Fruit fly (Drosophila melanogaster): Measurements from ENCODE around the gene CG3857.

CG3857 gene

dm6 chrX:1943337-1944244, 3.8 kb upstream of the CG3857 start (continued):
- TF ChIP-seq CG7928 (GFP tag; optimal IDR thresholded peaks at IDR 0.05) = no peak
- peak; percentile 74 for TF ChIP-seq Blimp-1 (GFP tag; optimal IDR thresholded peaks at IDR 0.05)
- peak; percentile 41 for TF ChIP-seq Fer3 (tag; optimal IDR thresholded peaks at IDR 0.05)
- peak; percentile 74 for TF ChIP-seq CG17385 (GFP tag; optimal IDR thresholded peaks at IDR 0.05)
- TF ChIP-seq CkIIα-i1 (GFP tag; IDR thresholded peaks at IDR 0.05) = no peak
- TF ChIP-seq oc (tag; optimal IDR thresholded peaks at IDR 0.05) = peak; percentile 47
- peak; percentile 43 for TF ChIP-seq Max (GFP tag; optimal IDR thresholded peaks at IDR 0.05)
- TF ChIP-seq CG6689 (GFP tag; IDR thresholded peaks at IDR 0.05) = peak; percentile 46
- no peak for TF ChIP-seq Lim3 (GFP tag; IDR thresholded peaks at IDR 0.05)
- TF ChIP-seq CG33213 (GFP tag; optimal IDR thresholded peaks at IDR 0.05) = peak; percentile 41
- peak; percentile 73 for TF ChIP-seq chn (GFP tag; optimal IDR thresholded peaks at IDR 0.05)
- TF ChIP-seq dysf (GFP tag; IDR thresholded peaks at IDR 0.05) = peak; percentile 61; the same call in 2 of the 3 replicates
- TF ChIP-seq Six4 (GFP tag; optimal IDR thresholded peaks at IDR 0.05) = peak; percentile 66
- TF ChIP-seq Awh (GFP tag; IDR thresholded peaks at IDR 0.05) = no peak
- TF ChIP-seq psq (GFP tag; optimal IDR thresholded peaks at IDR 0.05) = no peak
- TF ChIP-seq CG4282 (GFP tag; optimal IDR thresholded peaks at IDR 0.05) = no peak
- TF ChIP-seq CG5180 (GFP tag; optimal IDR thresholded peaks at IDR 0.05) = no peak
- peak; percentile 38 for TF ChIP-seq Atf3 (GFP tag; optimal IDR thresholded peaks at IDR 0.05)
- TF ChIP-seq CG5953 (GFP tag; IDR thresholded peaks at IDR 0.05) = no peak
- no peak for TF ChIP-seq CG6791 (GFP tag; IDR thresholded peaks at IDR 0.05; ENCODE audit: partially characterized antibody)
- TF ChIP-seq pum (GFP tag; optimal IDR thresholded peaks at IDR 0.05) = peak; percentile 60
- peak; percentile 51 for TF ChIP-seq CG6654 (GFP tag; optimal IDR thresholded peaks at IDR 0.05)
- peak; percentile 36 for TF ChIP-seq CG12659 (GFP tag; optimal IDR thresholded peaks at IDR 0.05)
- TF ChIP-seq inv (GFP tag; IDR thresholded peaks at IDR 0.05; ENCODE audit: partially characterized antibody) = no peak
- peak; percentile 81 for TF ChIP-seq PHDP (tag; optimal IDR thresholded peaks at IDR 0.05)
- TF ChIP-seq CG3995 (GFP tag; optimal IDR thresholded peaks at IDR 0.05) = peak; percentile 21
- TF ChIP-seq stc (GFP tag; IDR thresholded peaks at IDR 0.05) = peak; percentile 37; the same call in 1 of the 2 replicates
- TF ChIP-seq CG15479 (GFP tag; optimal IDR thresholded peaks at IDR 0.05) = no peak
- no peak for TF ChIP-seq Dfd (GFP tag; optimal IDR thresholded peaks at IDR 0.05)
- TF ChIP-seq CG12104 (GFP tag; optimal IDR thresholded peaks at IDR 0.05) = peak; percentile 77
- TF ChIP-seq Mes4 (GFP tag; optimal IDR thresholded peaks at IDR 0.05) = peak; percentile 46
- no peak for TF ChIP-seq C15 (GFP tag; IDR thresholded peaks at IDR 0.05)
- TF ChIP-seq CG11695 (GFP tag; IDR thresholded peaks at IDR 0.05) = 0 out of 3 replicates have a peak, but pooled peaks have one; percentile 24
- TF ChIP-seq ssp (GFP tag; IDR thresholded peaks at IDR 0.05) = peak; percentile 14; the same call in 1 of the 2 replicates
- no peak for TF ChIP-seq nom (GFP tag; optimal IDR thresholded peaks at IDR 0.05)
- TF ChIP-seq Xrp1 (GFP tag; IDR thresholded peaks at IDR 0.05) = peak; percentile 65
- peak; percentile 7; the same call in 1 of the 2 replicates for TF ChIP-seq H2.0 (GFP tag; IDR thresholded peaks at IDR 0.05)
- peak; percentile 100 for TF ChIP-seq D19A (tag; optimal IDR thresholded peaks at IDR 0.05)
- peak; percentile 87 for TF ChIP-seq phol (tag; optimal IDR thresholded peaks at IDR 0.05)
- peak; percentile 41 for TF ChIP-seq pros (GFP tag; optimal IDR thresholded peaks at IDR 0.05)
- peak; percentile 44 for TF ChIP-seq CG10654 (GFP tag; optimal IDR thresholded peaks at IDR 0.05)
- peak; percentile 59 for TF ChIP-seq ems (GFP tag; optimal IDR thresholded peaks at IDR 0.05)
- no peak for TF ChIP-seq dimm (GFP tag; IDR thresholded peaks at IDR 0.05)
- peak; percentile 82 for TF ChIP-seq CG2712 (tag; optimal IDR thresholded peaks at IDR 0.05)
- peak; percentile 2 for TF ChIP-seq CG10431 (GFP tag; optimal IDR thresholded peaks at IDR 0.05)
- peak; percentile 78 for TF ChIP-seq CG8388 (GFP tag; optimal IDR thresholded peaks at IDR 0.05)
- no peak for TF ChIP-seq CG11560 (tag; IDR thresholded peaks at IDR 0.05)
- TF ChIP-seq usp (GFP tag; optimal IDR thresholded peaks at IDR 0.05) = peak; percentile 19
- peak; percentile 45 for TF ChIP-seq NC2α (GFP tag; optimal IDR thresholded peaks at IDR 0.05)

All from whole organism, embryonic.